Fruit fly (Drosophila melanogaster) whole organism, adult: ENCODE results near the gene CG31365.

Source experiments
- CG11617 ChIP-seq: fragments of 200-800 bp; sonication (Bioruptor generic); optimal IDR thresholded peaks from 2 replicates; lab custom pipeline; 2017; ENCODE audit warnings: mild to moderate bottlenecking, missing biosample characterization, missing genetic modification reagents, missing genetic modification characterization
- CG12768 ChIP-seq: fragments of 200-800 bp; sonication (Bioruptor generic); optimal IDR thresholded peaks from 2 replicates; lab custom pipeline; 2017; ENCODE audit warnings: missing biosample characterization, missing genetic modification characterization, mild to moderate bottlenecking, moderate library complexity, missing genetic modification reagents
- CG14711 ChIP-seq: fragments of 200-800 bp; sonication (Bioruptor generic); optimal IDR thresholded peaks from 2 replicates; lab custom pipeline; 2018; ENCODE audit warnings: missing biosample characterization, mild to moderate bottlenecking, missing genetic modification characterization, moderate library complexity
- CG1620 ChIP-seq: fragments of 200-800 bp; sonication (Bioruptor generic); optimal IDR thresholded peaks from 2 replicates; lab custom pipeline; 2016; ENCODE audit warnings: missing biosample characterization, missing genetic modification characterization
- CG33017 ChIP-seq: fragments of 200-800 bp; sonication (Bioruptor generic); optimal IDR thresholded peaks from 2 replicates; lab custom pipeline; 2018; ENCODE audit warnings: missing biosample characterization, mild to moderate bottlenecking, missing genetic modification characterization, moderate library complexity
- CG5204 ChIP-seq: fragments of 200-800 bp; sonication (Bioruptor generic); optimal IDR thresholded peaks from 2 replicates; lab custom pipeline; 2016; ENCODE audit warnings: missing biosample characterization, missing genetic modification characterization
- CG7045 ChIP-seq: fragments of 200-800 bp; sonication (Bioruptor generic); optimal IDR thresholded peaks from 2 replicates; lab custom pipeline; 2017; ENCODE audit warnings: missing biosample characterization, mild to moderate bottlenecking, missing genetic modification characterization
- CG7101 ChIP-seq: fragments of 200-800 bp; sonication (Bioruptor generic); optimal IDR thresholded peaks from 2 replicates; lab custom pipeline; 2018; ENCODE audit warnings: missing biosample characterization, mild to moderate bottlenecking, missing genetic modification characterization, moderate library complexity
- Clk ChIP-seq: fragments of 200-800 bp; sonication (Bioruptor generic); optimal IDR thresholded peaks from 2 replicates; lab custom pipeline; 2017; ENCODE audit warnings: missing biosample characterization, missing genetic modification characterization
- Crg-1 ChIP-seq: fragments of 200-800 bp; sonication (Bioruptor generic); optimal IDR thresholded peaks from 2 replicates; lab custom pipeline; 2016; ENCODE audit warnings: missing biosample characterization, missing genetic modification characterization
- Hr96 ChIP-seq: fragments of 200-800 bp; sonication (Bioruptor generic); optimal IDR thresholded peaks from 2 replicates; lab custom pipeline; 2016; ENCODE audit warnings: missing biosample characterization, missing genetic modification characterization
- Mnt ChIP-seq: fragments of 200-800 bp; sonication (Bioruptor generic); optimal IDR thresholded peaks from 2 replicates; lab custom pipeline; 2016; ENCODE audit warnings: missing biosample characterization, mild to moderate bottlenecking, missing genetic modification characterization
- bab1 ChIP-seq: fragments of 200-800 bp; sonication (Bioruptor generic); optimal IDR thresholded peaks from 3 replicates; lab custom pipeline; 2019; ENCODE audit warnings: missing biosample characterization, mild to moderate bottlenecking, missing genetic modification characterization, moderate library complexity
- cic ChIP-seq: fragments of 200-800 bp; sonication (Bioruptor generic); optimal IDR thresholded peaks from 2 replicates; lab custom pipeline; 2017; ENCODE audit warnings: missing biosample characterization, mild to moderate bottlenecking, missing genetic modification characterization, moderate library complexity
- cnc ChIP-seq, 2 experiments: fragments of >200 bp; optimal IDR thresholded peaks; 2 replicates each; lab custom pipeline; 2017
- kay ChIP-seq: fragments of 200-800 bp; sonication (Bioruptor generic); peaks from one replicate; lab custom pipeline; 2016; ENCODE audit warnings: missing biosample characterization, missing genetic modification characterization, borderline replicate concordance
- ovo ChIP-seq: fragments of 200-800 bp; sonication (Bioruptor generic); optimal IDR thresholded peaks from 2 replicates; lab custom pipeline; 2016; ENCODE audit warnings: missing biosample characterization, missing genetic modification characterization
- pad ChIP-seq: fragments of 200-800 bp; sonication (Bioruptor generic); optimal IDR thresholded peaks from 3 replicates; lab custom pipeline; 2017; ENCODE audit warnings: missing biosample characterization, missing genetic modification characterization, mild to moderate bottlenecking, moderate library complexity, missing genetic modification reagents
- tj ChIP-seq: fragments of 200-800 bp; sonication (Bioruptor generic); optimal IDR thresholded peaks from 3 replicates; lab custom pipeline; 2017; ENCODE audit warnings: missing biosample characterization, mild to moderate bottlenecking, missing genetic modification characterization, moderate library complexity
- toe ChIP-seq: fragments of 200-800 bp; sonication (Bioruptor generic); optimal IDR thresholded peaks from 2 replicates; lab custom pipeline; 2016; ENCODE audit warnings: missing biosample characterization, missing genetic modification characterization

The CG31365 gene

dm6 chr3R:23112680-23113362 lies 13.4 kb downstream of the CG31365 start, which contains the start of gene Cow:
Gene Cow, minus strand, starts transcription at chr3R:23112730.
- TF ChIP-seq CG5204 (peak; percentile 67), cnc (optimal IDR thresholded peaks at IDR 0.05; lab: Kevin White, UChicago) (no peak), Mnt (GFP tag; lab: Kevin White, UChicago) (no peak), tj (GFP tag; lab: Kevin White, UChicago) (peak; percentile 17), Crg-1 (no peak), CG14711 (peak; percentile 79), toe (GFP tag; lab: Kevin White, UChicago) (peak; percentile 65), cic (no peak), Hr96 (GFP tag; lab: Kevin White, UChicago) (peak; percentile 53), Clk (GFP tag; lab: Kevin White, UChicago) (peak; percentile 62), ovo (GFP tag; lab: Kevin White, UChicago) (no peak), CG33017 (tag; lab: Kevin White, UChicago) (peak; percentile 82), bab1 (GFP tag; lab: Kevin White, UChicago) (no peak), CG7101 (tag; lab: Kevin White, UChicago) (peak; percentile 67), CG11617 (peak; percentile 62), pad (GFP tag; lab: Kevin White, UChicago) (no peak), CG12768 (GFP tag; lab: Kevin White, UChicago) (peak; percentile 83), kay (no peak), CG7045 (GFP tag; lab: Kevin White, UChicago) (peak; percentile 75), CG1620 (GFP tag; lab: Kevin White, UChicago) (no peak)

dm6 chr3R:23110724-23111123 lies 15.5 kb downstream of the CG31365 start:
- TF ChIP-seq kay: no peak
- TF ChIP-seq cic: no peak
- TF ChIP-seq CG12768 (GFP tag; lab: Kevin White, UChicago): no peak
- no peak for TF ChIP-seq Clk (GFP tag; lab: Kevin White, UChicago)
- no peak for TF ChIP-seq cnc (optimal IDR thresholded peaks at IDR 0.05; lab: Kevin White, UChicago)
- no peak for TF ChIP-seq Crg-1
- no peak for TF ChIP-seq bab1 (GFP tag; lab: Kevin White, UChicago)

- TF ChIP-seq tj (GFP tag; lab: Kevin White, UChicago) (no peak), CG7101 (tag; lab: Kevin White, UChicago) (no peak), bab1 (GFP tag; lab: Kevin White, UChicago) (no peak), cnc (optimal IDR thresholded peaks at IDR 0.05; lab: Kevin White, UChicago) (no peak), CG12768 (GFP tag; lab: Kevin White, UChicago) (no peak), CG33017 (tag; lab: Kevin White, UChicago) (no peak), Mnt (GFP tag; lab: Kevin White, UChicago) (no peak), Crg-1 (no peak), pad (GFP tag; lab: Kevin White, UChicago) (no peak), ovo (GFP tag; lab: Kevin White, UChicago) (no peak)
Observed at dm6 chr3R:23099233-23099632, 27.0 kb downstream of the CG31365 start, which contains the start of gene CG6738. Gene CG6738, plus strand, starts transcription at chr3R:23099533.

dm6 chr3R:23097197-23097809 lies 28.9 kb downstream of the CG31365 start, which contains the start of gene CG6733:
Gene CG6733, plus strand, starts transcription at chr3R:23097728.
- TF ChIP-seq kay: peak; percentile 86
- TF ChIP-seq CG11617: no peak
- TF ChIP-seq cnc (optimal IDR thresholded peaks at IDR 0.05; lab: Kevin White, UChicago): no peak
- TF ChIP-seq pad (GFP tag; lab: Kevin White, UChicago): no peak

- TF ChIP-seq cic (no peak), ovo (GFP tag; lab: Kevin White, UChicago) (no peak), CG7101 (tag; lab: Kevin White, UChicago) (no peak), Clk (GFP tag; lab: Kevin White, UChicago) (no peak)
Observed at dm6 chr3R:23095346-23095745, 30.9 kb downstream of the CG31365 start, which contains the start of gene CG17109. Gene CG17109, plus strand, starts transcription at chr3R:23095690.

- no peak for TF ChIP-seq CG11617
- TF ChIP-seq cic: no peak
- no peak for TF ChIP-seq CG5204
- TF ChIP-seq toe (GFP tag; lab: Kevin White, UChicago): peak; percentile 1
- no peak for TF ChIP-seq pad (GFP tag; lab: Kevin White, UChicago)
- no peak for TF ChIP-seq CG33017 (tag; lab: Kevin White, UChicago)
- TF ChIP-seq CG14711: no peak
- TF ChIP-seq Mnt (GFP tag; lab: Kevin White, UChicago): peak; percentile 21
- TF ChIP-seq Clk (GFP tag; lab: Kevin White, UChicago): no peak
- TF ChIP-seq tj (GFP tag; lab: Kevin White, UChicago): no peak
- TF ChIP-seq Hr96 (GFP tag; lab: Kevin White, UChicago): peak; percentile 15
- TF ChIP-seq cnc (optimal IDR thresholded peaks at IDR 0.05; lab: Kevin White, UChicago): no peak
- no peak for TF ChIP-seq CG7101 (tag; lab: Kevin White, UChicago)
- peak; percentile 66 for TF ChIP-seq kay
- no peak for TF ChIP-seq bab1 (GFP tag; lab: Kevin White, UChicago)
Observed at dm6 chr3R:23091586-23092228, 34.5 kb downstream of the CG31365 start, which contains the start of the genes CG17110 and CG6726. Gene CG17110, plus strand, starts transcription at chr3R:23091724. Gene CG6726, plus strand, starts transcription at chr3R:23091724.
